Fruit fly (Drosophila melanogaster) whole organism, embryonic: Measurements from ENCODE around the gene Polr1B.
A peak's percentile ranks its signal among the peaks of the same experiment; 100 is the strongest.

Source experiments
- CG10147 ChIP-seq: fragments of 200-800 bp; sonication (Bioruptor generic); optimal IDR thresholded peaks from 2 replicates; lab custom pipeline; 2019; ENCODE audit warnings: missing biosample characterization, mild to moderate bottlenecking, missing genetic modification characterization, moderate library complexity
- CG10565 ChIP-seq: fragments of 200-800 bp; sonication (Bioruptor generic); optimal IDR thresholded peaks from 3 replicates; lab custom pipeline; 2016; ENCODE audit warnings: missing biosample characterization, mild to moderate bottlenecking, missing genetic modification characterization
- CG10979 ChIP-seq: fragments of 200-800 bp; sonication (Bioruptor generic); optimal IDR thresholded peaks from 2 replicates; lab custom pipeline; 2018; ENCODE audit warnings: missing biosample characterization, mild to moderate bottlenecking, missing genetic modification characterization, moderate library complexity
- CG11247 ChIP-seq: fragments of 200-800 bp; sonication (Bioruptor generic); IDR thresholded peaks from 2 replicates; pipeline ENCODE4 v1.3.6; 2022; ENCODE audit warnings: missing biosample characterization, missing genetic modification characterization
- CG11560 ChIP-seq: fragments of 200-800 bp; sonication (Bioruptor generic); IDR thresholded peaks from 3 replicates; pipeline ENCODE4 v1.3.6; 2022; ENCODE audit warnings: missing biosample characterization, missing genetic modification characterization
- CG11696 ChIP-seq: fragments of 200-800 bp; sonication (Bioruptor generic); IDR thresholded peaks from 2 replicates; pipeline ENCODE4 v1.3.6; 2022; ENCODE audit warnings: missing biosample characterization, missing genetic modification characterization
- CG12071 ChIP-seq: fragments of 200-800 bp; sonication (Bioruptor generic); optimal IDR thresholded peaks from 3 replicates; lab custom pipeline; 2018; ENCODE audit warnings: missing biosample characterization, mild to moderate bottlenecking, missing genetic modification characterization
- CG12659 ChIP-seq: fragments of 200-800 bp; sonication (Bioruptor generic); optimal IDR thresholded peaks from 3 replicates; lab custom pipeline; 2017; ENCODE audit warnings: mild to moderate bottlenecking, missing biosample characterization, missing genetic modification reagents, missing genetic modification characterization
- CG13894 ChIP-seq: fragments of 200-800 bp; sonication (Bioruptor generic); optimal IDR thresholded peaks from 3 replicates; lab custom pipeline; 2018; ENCODE audit warnings: missing biosample characterization, mild to moderate bottlenecking, missing genetic modification characterization, moderate library complexity
- CG1529 ChIP-seq: fragments of 200-800 bp; sonication (Bioruptor generic); optimal IDR thresholded peaks from 3 replicates; lab custom pipeline; 2018; ENCODE audit warnings: missing biosample characterization, missing genetic modification characterization
- CG16779 ChIP-seq: fragments of 200-800 bp; sonication (Bioruptor generic); IDR thresholded peaks from 2 replicates; pipeline ENCODE4 v1.3.6; 2022; ENCODE audit warnings: missing biosample characterization, missing genetic modification characterization
- CG16863 ChIP-seq: fragments of 200-800 bp; sonication (Bioruptor generic); optimal IDR thresholded peaks from 3 replicates; lab custom pipeline; 2016; ENCODE audit warnings: missing biosample characterization, missing genetic modification characterization
- CG17568 ChIP-seq: fragments of 200-800 bp; sonication (Bioruptor generic); optimal IDR thresholded peaks from 2 replicates; lab custom pipeline; 2018; ENCODE audit warnings: missing biosample characterization, mild to moderate bottlenecking, missing genetic modification characterization, moderate library complexity
- CG18619 ChIP-seq: fragments of 200-800 bp; sonication (Bioruptor generic); optimal IDR thresholded peaks from 3 replicates; lab custom pipeline; 2017; ENCODE audit warnings: missing biosample characterization, mild to moderate bottlenecking, missing genetic modification characterization
- CG2199 ChIP-seq: fragments of 200-800 bp; sonication (Bioruptor generic); IDR thresholded peaks from 3 replicates; pipeline ENCODE4 v1.3.6; 2022; ENCODE audit warnings: missing biosample characterization, missing genetic modification characterization
- CG30403 ChIP-seq: fragments of 200-800 bp; sonication (Bioruptor generic); optimal IDR thresholded peaks from 3 replicates; lab custom pipeline; 2016; ENCODE audit warnings: missing biosample characterization, missing genetic modification characterization
- CG31388 ChIP-seq: fragments of 200-800 bp; sonication (Bioruptor generic); optimal IDR thresholded peaks from 2 replicates; lab custom pipeline; 2016; ENCODE audit warnings: missing biosample characterization, missing genetic modification characterization
- CG32532 ChIP-seq: fragments of 200-800 bp; sonication (Bioruptor generic); IDR thresholded peaks from 2 replicates; pipeline ENCODE4 v1.3.6; 2022; ENCODE audit warnings: missing biosample characterization, missing genetic modification characterization
- CG4282 ChIP-seq: fragments of 200-800 bp; sonication (Bioruptor generic); optimal IDR thresholded peaks from 2 replicates; lab custom pipeline; 2016; ENCODE audit warnings: missing biosample characterization, missing genetic modification characterization
- CG4360 ChIP-seq: fragments of 200-800 bp; sonication (Bioruptor generic); IDR thresholded peaks from 2 replicates; pipeline ENCODE4 v1.3.6; 2022; ENCODE audit warnings: missing biosample characterization, missing genetic modification characterization
- CG4854 ChIP-seq: fragments of 200-800 bp; sonication (Bioruptor generic); optimal IDR thresholded peaks from 2 replicates; lab custom pipeline; 2016; ENCODE audit warnings: missing biosample characterization, missing genetic modification characterization, inconsistent platforms
- CG5180 ChIP-seq: fragments of 200-800 bp; sonication (Bioruptor generic); optimal IDR thresholded peaks from 3 replicates; lab custom pipeline; 2017; ENCODE audit warnings: missing biosample characterization, missing genetic modification characterization, mild to moderate bottlenecking, moderate library complexity, missing genetic modification reagents
- CG8359 ChIP-seq: fragments of 200-800 bp; sonication (Bioruptor generic); optimal IDR thresholded peaks from 2 replicates; lab custom pipeline; 2017; ENCODE audit warnings: missing biosample characterization, mild to moderate bottlenecking, missing genetic modification characterization, borderline replicate concordance
- CG8944 ChIP-seq: fragments of 200-800 bp; sonication (Bioruptor generic); optimal IDR thresholded peaks from 3 replicates; lab custom pipeline; 2016; ENCODE audit warnings: missing biosample characterization, missing genetic modification characterization
- CHES-1-like ChIP-seq: fragments of 200-800 bp; sonication (Bioruptor generic); optimal IDR thresholded peaks from 2 replicates; lab custom pipeline; 2016; ENCODE audit warnings: missing biosample characterization, missing genetic modification characterization
- CTCF ChIP-seq: fragments of 200-800 bp; sonication (Bioruptor generic); optimal IDR thresholded peaks from 2 replicates; lab custom pipeline; 2017; ENCODE audit warnings: missing biosample characterization, mild to moderate bottlenecking, missing genetic modification characterization, moderate library complexity
- Doc2 ChIP-seq: fragments of 200-800 bp; sonication (Bioruptor generic); IDR thresholded peaks from 2 replicates; pipeline ENCODE4 v1.3.6; 2022; ENCODE audit warnings: missing biosample characterization, missing genetic modification characterization
- Dref ChIP-seq: fragments of 200-800 bp; sonication (Bioruptor generic); IDR thresholded peaks from 2 replicates; pipeline ENCODE4 v1.3.6; 2022; ENCODE audit warnings: missing biosample characterization, missing genetic modification characterization
- Elba2 ChIP-seq: fragments of 200-800 bp; sonication (Bioruptor generic); optimal IDR thresholded peaks from 3 replicates; lab custom pipeline; 2016; ENCODE audit warnings: missing biosample characterization, missing genetic modification characterization
- HHEX ChIP-seq: fragments of 200-800 bp; sonication (Bioruptor generic); optimal IDR thresholded peaks from 3 replicates; lab custom pipeline; 2017; ENCODE audit warnings: missing biosample characterization, mild to moderate bottlenecking, missing genetic modification characterization, missing genetic modification reagents
- HmgZ ChIP-seq: fragments of 200-800 bp; sonication (Bioruptor generic); optimal IDR thresholded peaks from 2 replicates; lab custom pipeline; 2018; ENCODE audit warnings: missing biosample characterization, mild to moderate bottlenecking, missing genetic modification characterization
- Neu2 ChIP-seq: fragments of 200-800 bp; sonication (Bioruptor generic); optimal IDR thresholded peaks from 3 replicates; lab custom pipeline; 2016; ENCODE audit warnings: missing biosample characterization, missing genetic modification characterization, borderline replicate concordance
- Nf-YB ChIP-seq: fragments of 200-800 bp; sonication (Bioruptor generic); optimal IDR thresholded peaks from 3 replicates; lab custom pipeline; 2019; ENCODE audit warnings: missing biosample characterization, mild to moderate bottlenecking, missing genetic modification characterization, moderate library complexity
- Side ChIP-seq: fragments of 200-800 bp; sonication (Bioruptor generic); optimal IDR thresholded peaks from 2 replicates; lab custom pipeline; 2016; ENCODE audit warnings: missing biosample characterization, missing genetic modification characterization
- Vsx1 ChIP-seq: fragments of 200-800 bp; sonication (Bioruptor generic); optimal IDR thresholded peaks from 2 replicates; lab custom pipeline; 2017; ENCODE audit warnings: missing biosample characterization, mild to moderate bottlenecking, missing genetic modification characterization, missing genetic modification reagents
- al ChIP-seq: fragments of 200-800 bp; sonication (Bioruptor generic); IDR thresholded peaks from 2 replicates; pipeline ENCODE4 v1.3.6; 2022; ENCODE audit warnings: missing biosample characterization, missing genetic modification characterization
- bab2 ChIP-seq: fragments of 200-800 bp; sonication (Bioruptor generic); optimal IDR thresholded peaks from 2 replicates; lab custom pipeline; 2016; ENCODE audit warnings: missing biosample characterization, missing genetic modification characterization
- hkb ChIP-seq, 2 experiments: fragments of 200-800 bp in 1 of 2; fragments of >200 bp in 1 of 2; sonication (Bioruptor generic) in 1 of 2; IDR thresholded peaks in 1 of 2; optimal IDR thresholded peaks in 1 of 2; 2 replicates each; pipeline versions ENCODE4 v1.3.6 to Lab custom; 2017 to 2022; ENCODE audit warnings: missing biosample characterization in 1 of 2, missing genetic modification characterization in 1 of 2
- inv ChIP-seq: fragments of 200-800 bp; sonication (Bioruptor generic); IDR thresholded peaks from 2 replicates; pipeline ENCODE4 v1.3.6; 2022; ENCODE audit warnings: missing biosample characterization, missing genetic modification characterization; ENCODE audit not compliant: partially characterized antibody
- kah ChIP-seq: fragments of 200-800 bp; sonication (Bioruptor generic); optimal IDR thresholded peaks from 2 replicates; lab custom pipeline; 2018; ENCODE audit warnings: missing biosample characterization, mild to moderate bottlenecking, missing genetic modification characterization
- lilli ChIP-seq: fragments of 200-800 bp; sonication (Bioruptor generic); optimal IDR thresholded peaks from 3 replicates; lab custom pipeline; 2016; ENCODE audit warnings: missing biosample characterization, missing genetic modification characterization
- lmd ChIP-seq: fragments of 200-800 bp; sonication (Bioruptor generic); IDR thresholded peaks from 2 replicates; pipeline ENCODE4 v1.3.6; 2022; ENCODE audit warnings: missing biosample characterization, missing genetic modification characterization
- nerfin-2 ChIP-seq: fragments of 200-800 bp; sonication (Bioruptor generic); IDR thresholded peaks from 2 replicates; pipeline ENCODE4 v1.3.6; 2022; ENCODE audit warnings: missing biosample characterization, missing genetic modification characterization; ENCODE audit not compliant: partially characterized antibody
- pho ChIP-seq: fragments of 200-800 bp; sonication (Bioruptor generic); optimal IDR thresholded peaks from 2 replicates; lab custom pipeline; 2016; ENCODE audit warnings: missing biosample characterization, missing genetic modification characterization
- run ChIP-seq: fragments of 200-800 bp; sonication (Bioruptor generic); optimal IDR thresholded peaks from 3 replicates; lab custom pipeline; 2018; ENCODE audit warnings: missing biosample characterization, mild to moderate bottlenecking, missing genetic modification characterization
- sens ChIP-seq: fragments of 200-800 bp; sonication (Bioruptor generic); peaks from one replicate; lab custom pipeline; 2016; ENCODE audit warnings: missing biosample characterization, missing genetic modification characterization
- sug ChIP-seq: fragments of 200-800 bp; optimal IDR thresholded peaks from 2 replicates; lab custom pipeline; 2019; ENCODE audit warnings: missing biosample characterization, mild to moderate bottlenecking, missing genetic modification characterization, moderate library complexity
- wek ChIP-seq: fragments of 200-800 bp; sonication (Bioruptor generic); optimal IDR thresholded peaks from 3 replicates; lab custom pipeline; 2018; ENCODE audit warnings: missing biosample characterization, mild to moderate bottlenecking, missing genetic modification characterization, moderate library complexity
- z ChIP-seq: fragments of 200-800 bp; sonication (Bioruptor generic); IDR thresholded peaks from 3 replicates; pipeline ENCODE4 v1.3.6; 2022; ENCODE audit warnings: missing biosample characterization, missing genetic modification characterization

The Polr1B gene

dm6 chr2L:430820-431628, 26.9 kb downstream of the Polr1B start, which contains the start of gene ex (continued):
- no peak for TF ChIP-seq lmd (GFP tag; lab: Robert Waterston, UW)
- peak; percentile 62 for TF ChIP-seq Vsx1 (GFP tag; lab: Kevin White, UChicago)
- peak; percentile 15 for TF ChIP-seq CG16863 (GFP tag; lab: Kevin White, UChicago)
- TF ChIP-seq bab2 (GFP tag; lab: Kevin White, UChicago): peak; percentile 57
- no peak for TF ChIP-seq CG2199 (GFP tag; lab: Robert Waterston, UW)
- peak; percentile 25 for TF ChIP-seq Side (GFP tag; lab: Kevin White, UChicago)
- peak; percentile 26 for TF ChIP-seq run (tag; lab: Kevin White, UChicago)
- peak; percentile 68 for TF ChIP-seq CG18619 (GFP tag; lab: Kevin White, UChicago)
- TF ChIP-seq CHES-1-like (GFP tag; lab: Kevin White, UChicago): peak; percentile 43
- peak; percentile 17; the same call in 1 of the 2 replicates for TF ChIP-seq CG11696 (GFP tag; lab: Robert Waterston, UW)
- TF ChIP-seq CG10565 (GFP tag; lab: Kevin White, UChicago): no peak
- no peak for TF ChIP-seq CG10979 (tag; lab: Kevin White, UChicago)
- peak; percentile 60 for TF ChIP-seq kah (GFP tag; lab: Kevin White, UChicago)
- no peak for TF ChIP-seq pho (GFP tag; lab: Kevin White, UChicago)
- TF ChIP-seq Doc2 (GFP tag; lab: Robert Waterston, UW): no peak
- TF ChIP-seq sens: peak; percentile 92
- TF ChIP-seq inv: no peak
- peak; percentile 87 for TF ChIP-seq CG12071 (GFP tag; lab: Kevin White, UChicago)
- peak; percentile 87 for TF ChIP-seq wek (GFP tag; lab: Kevin White, UChicago)
- TF ChIP-seq CG1529 (GFP tag; lab: Kevin White, UChicago): peak; percentile 62
- TF ChIP-seq CG4282 (GFP tag; lab: Kevin White, UChicago): peak; percentile 20
- TF ChIP-seq Neu2 (GFP tag; lab: Kevin White, UChicago): no peak
- TF ChIP-seq sug (tag; lab: Kevin White, UChicago): peak; percentile 52
- TF ChIP-seq z (GFP tag; lab: Robert Waterston, UW): 0 out of 3 replicates have a peak, but pooled peaks have one; percentile 45
- peak; percentile 90 for TF ChIP-seq CG17568 (GFP tag; lab: Kevin White, UChicago)
- TF ChIP-seq CG30403: no peak
- TF ChIP-seq CG5180 (GFP tag; lab: Kevin White, UChicago): peak; percentile 69
- no peak for TF ChIP-seq CG8944
- TF ChIP-seq al (GFP tag; lab: Robert Waterston, UW): no peak
- TF ChIP-seq CG16779: no peak
- TF ChIP-seq nerfin-2: no peak
- no peak for TF ChIP-seq CG11560 (tag; lab: Robert Waterston, UW)
- peak; percentile 65 for TF ChIP-seq HmgZ (tag; lab: Kevin White, UChicago)
- peak; percentile 57 for TF ChIP-seq CG12659 (GFP tag; lab: Kevin White, UChicago)
- TF ChIP-seq CG11247 (GFP tag; lab: Robert Waterston, UW): no peak
- TF ChIP-seq CG32532 (GFP tag; lab: Robert Waterston, UW): peak; percentile 8; the same call in 1 of the 2 replicates
- peak; percentile 34 for TF ChIP-seq Elba2 (GFP tag; lab: Kevin White, UChicago)
- peak; percentile 15 for TF ChIP-seq lilli
- TF ChIP-seq CG13894 (tag; lab: Kevin White, UChicago): peak; percentile 73
- TF ChIP-seq CTCF (GFP tag; lab: Kevin White, UChicago): peak; percentile 3
- TF ChIP-seq Dref: no peak
- TF ChIP-seq CG4360: peak; percentile 98
- TF ChIP-seq CG10147 (GFP tag; lab: Kevin White, UChicago): peak; percentile 34
- no peak for TF ChIP-seq CG31388
- peak; percentile 31 for TF ChIP-seq CG4854 (GFP tag; lab: Kevin White, UChicago)
- TF ChIP-seq Nf-YB (GFP tag; lab: Kevin White, UChicago): peak; percentile 43
- TF ChIP-seq hkb (optimal IDR thresholded peaks at IDR 0.05; lab: Kevin White, UChicago): no peak
- peak; percentile 81 for TF ChIP-seq hkb (GFP tag; IDR thresholded peaks at IDR 0.05; lab: Robert Waterston, UW)
- peak; percentile 49 for TF ChIP-seq HHEX (GFP tag; lab: Kevin White, UChicago)
- TF ChIP-seq CG8359 (GFP tag; lab: Kevin White, UChicago): peak; percentile 44
